Fruit fly (Drosophila melanogaster) whole organism, pupa: ENCODE data around the gene ssx.

Experiments
- CG10348 ChIP-seq: fragments of 200-800 bp; sonication (Bioruptor generic); IDR thresholded peaks from 2 replicates; pipeline ENCODE4 v1.3.6; 2022; ENCODE audit warnings: missing biosample characterization, missing genetic modification characterization
- CG12605 ChIP-seq: fragments of 200-800 bp; sonication (Bioruptor generic); IDR thresholded peaks from 2 replicates; pipeline ENCODE4 v1.3.6; 2022; ENCODE audit warnings: missing biosample characterization, missing genetic modification characterization
- CG13204 ChIP-seq: fragments of 200-800 bp; sonication (Bioruptor generic); optimal IDR thresholded peaks from 2 replicates; lab custom pipeline; 2018; ENCODE audit warnings: missing biosample characterization, mild to moderate bottlenecking, missing genetic modification characterization, moderate library complexity
- CG14655 ChIP-seq: fragments of 200-800 bp; sonication (Bioruptor generic); optimal IDR thresholded peaks from 3 replicates; lab custom pipeline; 2017; ENCODE audit warnings: mild to moderate bottlenecking, missing biosample characterization, missing genetic modification reagents, missing genetic modification characterization
- CG15710 ChIP-seq: fragments of 200-800 bp; sonication (Bioruptor generic); optimal IDR thresholded peaks from 2 replicates; lab custom pipeline; 2018; ENCODE audit warnings: missing biosample characterization, mild to moderate bottlenecking, missing genetic modification characterization, moderate library complexity
- CG17806 ChIP-seq: fragments of 200-800 bp; sonication (Bioruptor generic); optimal IDR thresholded peaks from 2 replicates; lab custom pipeline; 2018; ENCODE audit warnings: missing biosample characterization, mild to moderate bottlenecking, missing genetic modification characterization, moderate library complexity
- CG32121 ChIP-seq: fragments of 200-800 bp; sonication (Bioruptor generic); IDR thresholded peaks from 2 replicates; pipeline ENCODE4 v1.3.6; 2022; ENCODE audit warnings: missing biosample characterization, missing genetic modification characterization
- CG34367 ChIP-seq: fragments of 200-800 bp; sonication (Bioruptor generic); optimal IDR thresholded peaks from 2 replicates; lab custom pipeline; 2018; ENCODE audit warnings: missing biosample characterization, mild to moderate bottlenecking, missing genetic modification characterization
- CG4496 ChIP-seq: fragments of 200-800 bp; sonication (Bioruptor generic); IDR thresholded peaks from 3 replicates; pipeline ENCODE4 v1.3.6; 2022; ENCODE audit warnings: missing biosample characterization, missing genetic modification characterization
- CG8159 ChIP-seq: fragments of 200-800 bp; sonication (Bioruptor generic); optimal IDR thresholded peaks from 3 replicates; lab custom pipeline; 2018; ENCODE audit warnings: missing biosample characterization, mild to moderate bottlenecking, missing genetic modification characterization, moderate library complexity
- CG8301 ChIP-seq: fragments of 200-800 bp; sonication (Bioruptor generic); optimal IDR thresholded peaks from 2 replicates; lab custom pipeline; 2018; ENCODE audit warnings: missing biosample characterization, mild to moderate bottlenecking, missing genetic modification characterization
- CG9948 ChIP-seq: fragments of 200-800 bp; sonication (Bioruptor generic); optimal IDR thresholded peaks from 2 replicates; lab custom pipeline; 2018; ENCODE audit warnings: missing biosample characterization, mild to moderate bottlenecking, missing genetic modification characterization, moderate library complexity
- D1 ChIP-seq: fragments of 200-800 bp; sonication (Bioruptor generic); optimal IDR thresholded peaks from 2 replicates; lab custom pipeline; 2018; ENCODE audit warnings: missing biosample characterization, mild to moderate bottlenecking, missing genetic modification characterization, moderate library complexity
- EcR ChIP-seq: fragments of 200-800 bp; sonication (Bioruptor generic); optimal IDR thresholded peaks from 3 replicates; lab custom pipeline; 2019; ENCODE audit warnings: missing biosample characterization, missing genetic modification characterization, mild to moderate bottlenecking, moderate library complexity, missing genetic modification reagents
- Ets98B ChIP-seq: fragments of 200-800 bp; sonication (Bioruptor generic); IDR thresholded peaks from 2 replicates; pipeline ENCODE4 v1.3.6; 2022; ENCODE audit warnings: missing biosample characterization, missing genetic modification characterization
- Pif1A ChIP-seq: fragments of 200-800 bp; sonication (Bioruptor generic); optimal IDR thresholded peaks from 3 replicates; lab custom pipeline; 2016; ENCODE audit warnings: missing biosample characterization, missing genetic modification characterization
- Pif1B ChIP-seq: fragments of 200-800 bp; sonication (Bioruptor generic); optimal IDR thresholded peaks from 3 replicates; lab custom pipeline; 2016; ENCODE audit warnings: missing biosample characterization, missing genetic modification characterization
- Snoo ChIP-seq: fragments of 200-800 bp; sonication (Bioruptor generic); optimal IDR thresholded peaks from 3 replicates; lab custom pipeline; 2017; ENCODE audit warnings: missing biosample characterization, mild to moderate bottlenecking, missing genetic modification characterization, inconsistent platforms
- fd96Ca ChIP-seq: fragments of 200-800 bp; sonication (Bioruptor generic); IDR thresholded peaks from 3 replicates; pipeline ENCODE4 v1.3.6; 2022; ENCODE audit warnings: missing biosample characterization, missing genetic modification characterization
- gl ChIP-seq: fragments of 200-800 bp; sonication (Bioruptor generic); optimal IDR thresholded peaks from 2 replicates; lab custom pipeline; 2018; ENCODE audit warnings: missing biosample characterization, mild to moderate bottlenecking, missing genetic modification characterization
- rn ChIP-seq: fragments of 200-800 bp; sonication (Bioruptor generic); IDR thresholded peaks from 2 replicates; pipeline ENCODE4 v1.3.6; 2022; ENCODE audit warnings: missing biosample characterization, missing genetic modification characterization

ssx gene

dm6 chrX:1346256-1346655, 24.1 kb upstream of the ssx start, which contains the start of gene Tsp2A:
Tsp2A (plus strand) TSS chrX:1346553.
- TF ChIP-seq CG12605 (GFP tag; lab: Robert Waterston, UW): no peak
- TF ChIP-seq gl (tag; lab: Kevin White, UChicago): no peak
- TF ChIP-seq Pif1B: no peak
- TF ChIP-seq rn: no peak
- TF ChIP-seq CG8301 (tag; lab: Kevin White, UChicago): no peak
- TF ChIP-seq CG15710 (tag; lab: Kevin White, UChicago): no peak
- TF ChIP-seq CG4496 (GFP tag; lab: Robert Waterston, UW): no peak
- TF ChIP-seq EcR: no peak
- no peak for TF ChIP-seq D1 (tag; lab: Kevin White, UChicago)
- no peak for TF ChIP-seq CG17806
- no peak for TF ChIP-seq CG9948

- TF ChIP-seq CG14655 (GFP tag; lab: Kevin White, UChicago) (no peak), gl (tag; lab: Kevin White, UChicago) (no peak), CG10348 (GFP tag; lab: Robert Waterston, UW) (no peak), CG8159 (tag; lab: Kevin White, UChicago) (no peak), CG8301 (tag; lab: Kevin White, UChicago) (no peak), Pif1A (no peak), CG12605 (GFP tag; lab: Robert Waterston, UW) (no peak), rn (no peak), EcR (no peak), CG4496 (GFP tag; lab: Robert Waterston, UW) (no peak), CG9948 (no peak), CG15710 (tag; lab: Kevin White, UChicago) (no peak), Ets98B (GFP tag; lab: Robert Waterston, UW) (no peak)
Measured at dm6 chrX:1346833-1347232, 23.5 kb upstream of the ssx start.

DNA sequence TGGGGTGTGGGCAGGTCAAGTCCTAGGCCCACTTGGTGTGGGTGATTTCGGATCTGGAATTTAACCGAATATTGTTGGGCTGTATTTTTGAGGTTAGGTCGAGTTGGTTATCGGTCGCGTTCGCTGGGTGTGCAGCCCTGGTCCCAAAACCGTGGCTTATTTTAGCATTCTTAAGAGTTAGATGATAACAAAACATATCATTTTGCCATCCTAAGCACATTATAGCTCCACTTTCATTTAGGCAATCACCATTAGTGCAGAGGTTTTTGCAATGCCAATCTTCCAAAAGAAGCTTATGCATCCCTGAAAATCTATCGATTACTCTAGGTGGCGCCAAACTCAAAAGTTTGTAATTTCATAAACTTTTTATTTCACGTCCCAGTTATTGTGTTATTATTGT, 21.1 kb upstream of the ssx start, which contains the start of gene MTPAP:
TSS of gene MTPAP (minus strand) at position 103 of the 400 bp plus-strand sequence.
- TF ChIP-seq Pif1A (no peak), CG32121 (no peak), rn (no peak)

DNA sequence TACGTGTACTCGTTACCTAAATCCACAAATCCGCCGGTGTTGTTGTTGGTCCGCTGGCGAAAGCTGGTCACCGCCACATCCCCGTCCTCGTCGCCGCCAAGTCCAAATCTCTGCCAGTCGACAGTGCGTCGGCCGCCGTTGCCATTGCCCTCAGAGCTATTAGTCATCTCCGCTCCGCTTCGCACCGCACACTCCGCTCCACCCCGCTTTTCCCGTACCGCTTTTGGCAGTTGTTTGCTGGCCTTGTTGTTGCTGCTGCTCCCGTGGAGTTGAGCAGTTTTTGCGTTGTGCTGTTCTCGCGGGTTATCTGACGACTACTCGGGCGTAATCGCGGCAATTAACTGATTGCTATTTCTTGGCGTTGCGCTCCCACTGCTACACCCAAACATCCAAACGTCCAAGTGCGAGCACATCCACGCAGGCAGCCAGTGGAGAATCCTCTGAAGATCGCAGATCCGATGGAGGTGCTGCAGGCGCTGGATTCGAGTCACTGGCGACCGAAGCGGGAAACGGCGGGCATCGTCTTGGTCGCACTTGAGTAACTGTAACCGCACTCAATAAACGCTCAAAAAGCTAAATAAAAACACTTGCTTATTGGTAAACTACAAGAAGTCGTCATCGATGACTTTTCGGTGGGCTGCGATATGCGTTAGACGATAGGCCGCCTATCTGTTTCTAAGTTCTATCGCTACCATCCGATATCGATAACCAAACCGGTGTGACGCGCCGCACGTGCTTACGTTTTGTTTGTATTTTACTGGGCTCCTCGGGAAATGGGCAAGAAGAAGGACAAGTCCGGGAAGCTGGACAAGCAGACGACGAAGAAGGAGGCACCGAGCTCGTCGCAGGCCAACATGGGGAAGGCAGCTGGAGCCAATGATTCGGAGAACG, 16.8 kb upstream of the ssx start, which contains the start of the genes CG12773 and CG11417:
TSS of gene CG12773 (minus strand) at position 660 of the 891 bp plus-strand sequence.
TSS of gene CG11417 (plus strand) at position 693 of the 891 bp plus-strand sequence.
- TF ChIP-seq CG15710 (tag; lab: Kevin White, UChicago): no peak
- TF ChIP-seq EcR: peak; percentile 25

DNA sequence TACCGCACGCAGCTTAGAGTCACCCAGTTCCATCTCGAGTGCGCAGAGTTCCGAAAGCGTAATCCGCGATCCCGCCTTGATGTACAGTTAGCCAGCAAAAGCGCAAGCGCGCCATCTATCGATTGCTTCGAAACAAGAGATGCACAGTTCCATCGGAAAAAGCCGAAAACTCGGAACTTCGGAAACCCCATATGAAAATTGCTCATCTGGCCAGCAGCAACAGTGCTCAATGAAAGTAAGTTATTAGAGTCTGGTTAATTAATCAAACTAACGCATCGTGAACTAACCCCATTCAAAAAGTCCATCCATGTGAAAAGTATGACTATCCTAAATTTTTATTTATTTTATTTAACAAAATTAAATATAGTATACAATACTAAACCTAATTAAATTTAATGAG, 12.9 kb upstream of the ssx start, which contains the start of gene png:
TSS of gene png (minus strand) at position 101 of the 400 bp plus-strand sequence.
- TF ChIP-seq Snoo (tag; lab: Kevin White, UChicago): no peak
- TF ChIP-seq CG12605 (GFP tag; lab: Robert Waterston, UW): no peak
- no peak for TF ChIP-seq Ets98B (GFP tag; lab: Robert Waterston, UW)
- no peak for TF ChIP-seq CG10348 (GFP tag; lab: Robert Waterston, UW)
- TF ChIP-seq CG4496 (GFP tag; lab: Robert Waterston, UW): no peak

dm6 chrX:1368949-1369348, 1.4 kb upstream of the ssx start, which contains the start of gene CG14770:
CG14770 (plus strand) TSS chrX:1369249.
- TF ChIP-seq CG13204 (GFP tag; lab: Kevin White, UChicago): no peak
- no peak for TF ChIP-seq CG15710 (tag; lab: Kevin White, UChicago)
- TF ChIP-seq CG17806: no peak
- no peak for TF ChIP-seq CG34367 (tag; lab: Kevin White, UChicago)
- TF ChIP-seq CG12605 (GFP tag; lab: Robert Waterston, UW): no peak
- TF ChIP-seq EcR: no peak
- no peak for TF ChIP-seq CG8159 (tag; lab: Kevin White, UChicago)
- TF ChIP-seq rn: no peak
- TF ChIP-seq CG9948: no peak

DNA sequence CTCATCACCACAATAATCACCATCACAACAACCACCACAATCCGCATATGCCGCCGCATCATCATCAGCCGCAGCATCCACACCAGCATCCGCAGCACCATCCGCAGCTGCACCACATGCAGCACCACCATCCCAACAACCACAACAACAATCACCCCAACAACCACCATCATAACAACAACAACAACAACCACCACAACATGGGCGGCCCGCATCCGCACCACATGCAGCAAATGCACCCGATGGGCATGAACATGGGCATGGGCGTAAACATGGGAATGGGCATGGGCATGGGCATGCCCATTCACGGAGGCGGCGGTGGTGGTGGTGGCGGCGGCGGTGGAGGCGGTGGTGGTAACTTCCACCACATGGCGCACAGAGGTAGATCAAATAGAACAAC, 2.3 kb downstream of the ssx start:
- TF ChIP-seq Pif1B (no peak), Ets98B (GFP tag; lab: Robert Waterston, UW) (no peak), CG13204 (GFP tag; lab: Kevin White, UChicago) (no peak), EcR (no peak), Snoo (tag; lab: Kevin White, UChicago) (no peak), fd96Ca (no peak), CG10348 (GFP tag; lab: Robert Waterston, UW) (no peak), CG14655 (GFP tag; lab: Kevin White, UChicago) (no peak), Pif1A (no peak), CG8159 (tag; lab: Kevin White, UChicago) (no peak), CG32121 (no peak), CG17806 (no peak), D1 (tag; lab: Kevin White, UChicago) (no peak), CG4496 (GFP tag; lab: Robert Waterston, UW) (no peak), gl (tag; lab: Kevin White, UChicago) (no peak), CG34367 (tag; lab: Kevin White, UChicago) (no peak), CG15710 (tag; lab: Kevin White, UChicago) (no peak), CG9948 (no peak)
